Worm (Caenorhabditis elegans) whole organism, young adult: Measurements from ENCODE around the gene enu-3.2.

Experiments used
- D2030.7 ChIP-seq: fragments of 200-800 bp; sonication (Bioruptor generic); IDR thresholded peaks from 2 replicates; pipeline ENCODE4 v1.3.6; 2022; ENCODE audit warnings: missing genetic modification reagents, missing genetic modification characterization, missing compliant biosample characterization
- F23B12.7 ChIP-seq: sonication (generic microtip); optimal IDR thresholded peaks from 2 replicates; lab custom pipeline; 2017; ENCODE audit warnings: missing genetic modification characterization, mild to moderate bottlenecking, missing compliant biosample characterization, antibody characterized with exemption, moderate library complexity; ENCODE audit not compliant: insufficient read depth
- F33H1.4 ChIP-seq: fragments of 200-800 bp; sonication (Bioruptor generic); IDR thresholded peaks from 2 replicates; pipeline ENCODE4 v1.3.6; 2022; ENCODE audit warnings: missing genetic modification reagents, missing genetic modification characterization, missing compliant biosample characterization
- F37B4.10 ChIP-seq: fragments of 200-800 bp; sonication (Bioruptor generic); IDR thresholded peaks from 2 replicates; pipeline ENCODE4 v1.3.6; 2022; ENCODE audit warnings: missing genetic modification characterization, missing compliant biosample characterization
- F55B11.4 ChIP-seq: sonication (generic microtip); optimal IDR thresholded peaks from 2 replicates; lab custom pipeline; 2016; ENCODE audit warnings: missing compliant biosample characterization, missing genetic modification characterization, borderline replicate concordance; ENCODE audit not compliant: insufficient read depth
- Y53G8AR.9 ChIP-seq: fragments of 200-800 bp; sonication (Bioruptor generic); conservative IDR thresholded peaks from 2 replicates; pipeline ENCODE4 v1.3.6; 2022; ENCODE audit warnings: missing genetic modification reagents, missing genetic modification characterization, missing compliant biosample characterization
- Y67H2A.10 ChIP-seq: fragments of 200-800 bp; sonication (Bioruptor generic); conservative IDR thresholded peaks from 2 replicates; pipeline ENCODE4 v1.3.6; 2022; ENCODE audit warnings: missing genetic modification reagents, missing genetic modification characterization, missing compliant biosample characterization
- ama-1 ChIP-seq, 3 experiments: fragments of 150-350 bp in 1 of 3; sonication (generic microtip) in 2 of 3; optimal IDR thresholded peaks; 2 replicates each; lab custom pipeline; 2014 to 2018; ENCODE audit warnings: missing biosample characterization in 2 of 3, missing genetic modification characterization in 2 of 3, missing genetic modification reagents in 2 of 3
- aptf-2 ChIP-seq: fragments of 200-800 bp; sonication (Bioruptor generic); conservative IDR thresholded peaks from 2 replicates; pipeline ENCODE4 v1.3.6; 2022; ENCODE audit warnings: missing genetic modification reagents, missing genetic modification characterization, missing compliant biosample characterization
- attf-6 ChIP-seq: fragments of 200-800 bp; sonication (Bioruptor generic); IDR thresholded peaks from 2 replicates; pipeline ENCODE4 v1.3.6; 2022; ENCODE audit warnings: missing genetic modification reagents, missing genetic modification characterization, missing compliant biosample characterization
- bed-1 ChIP-seq: fragments of 200-800 bp; sonication (Bioruptor generic); IDR thresholded peaks from 2 replicates; pipeline ENCODE4 v1.3.6; 2022; ENCODE audit warnings: missing genetic modification reagents, missing genetic modification characterization, missing compliant biosample characterization
- ceh-100 ChIP-seq: fragments of 200-800 bp; sonication (Bioruptor generic); IDR thresholded peaks from 2 replicates; pipeline ENCODE4 v1.3.6; 2022; ENCODE audit warnings: missing genetic modification reagents, missing genetic modification characterization, missing compliant biosample characterization
- ceh-27 ChIP-seq: fragments of 200-800 bp; sonication (Bioruptor generic); optimal IDR thresholded peaks from 2 replicates; lab custom pipeline; 2018; ENCODE audit warnings: mild to moderate bottlenecking, missing genetic modification characterization, moderate library complexity, missing compliant biosample characterization
- ceh-91 ChIP-seq: fragments of 200-800 bp; sonication (Bioruptor generic); IDR thresholded peaks from 2 replicates; pipeline ENCODE4 v1.3.6; 2022; ENCODE audit warnings: missing genetic modification reagents, missing genetic modification characterization, missing compliant biosample characterization
- egl-18 ChIP-seq: fragments of 200-800 bp; sonication (Bioruptor generic); IDR thresholded peaks from 2 replicates; pipeline ENCODE4 v1.3.6; 2022; ENCODE audit warnings: missing genetic modification reagents, missing genetic modification characterization, missing compliant biosample characterization
- egrh-3 ChIP-seq: fragments of 200-800 bp; sonication (Bioruptor generic); IDR thresholded peaks from 2 replicates; pipeline ENCODE4 v1.3.6; 2022; ENCODE audit warnings: missing genetic modification reagents, missing genetic modification characterization, missing compliant biosample characterization
- fkh-3 ChIP-seq: sonication (generic microtip); optimal IDR thresholded peaks from 2 replicates; lab custom pipeline; 2016; ENCODE audit warnings: mild to moderate bottlenecking, missing genetic modification characterization, missing compliant biosample characterization
- gei-17 ChIP-seq: fragments of 200-800 bp; sonication (Bioruptor generic); optimal IDR thresholded peaks from 2 replicates; lab custom pipeline; 2018; ENCODE audit warnings: mild to moderate bottlenecking, missing genetic modification characterization, missing compliant biosample characterization
- hlh-12 ChIP-seq: sonication (generic microtip); optimal IDR thresholded peaks from 2 replicates; lab custom pipeline; 2016; ENCODE audit warnings: missing genetic modification characterization, missing compliant biosample characterization
- hmg-1.2 ChIP-seq: fragments of 200-800 bp; sonication (Bioruptor generic); IDR thresholded peaks from 2 replicates; pipeline ENCODE4 v1.3.6; 2022; ENCODE audit warnings: missing genetic modification reagents, missing genetic modification characterization, missing compliant biosample characterization
- hsf-1 ChIP-seq: fragments of 200-800 bp; sonication (Bioruptor generic); IDR thresholded peaks from 2 replicates; pipeline ENCODE4 v1.3.6; 2022; ENCODE audit warnings: missing genetic modification reagents, missing genetic modification characterization, missing compliant biosample characterization
- lin-40 ChIP-seq: sonication (generic microtip); optimal IDR thresholded peaks from 2 replicates; lab custom pipeline; 2016; ENCODE audit warnings: missing genetic modification characterization, mild to moderate bottlenecking, missing compliant biosample characterization, missing genotype, missing genetic modification reagents
- madf-10 ChIP-seq: sonication (generic microtip); optimal IDR thresholded peaks from 2 replicates; lab custom pipeline; 2016; ENCODE audit warnings: mild to moderate bottlenecking, missing genetic modification characterization, missing compliant biosample characterization
- madf-6 ChIP-seq: fragments of 200-800 bp; sonication (Bioruptor generic); IDR thresholded peaks from 2 replicates; pipeline ENCODE4 v1.3.6; 2022; ENCODE audit warnings: missing genetic modification reagents, missing genetic modification characterization, missing compliant biosample characterization
- madf-8 ChIP-seq: fragments of 200-800 bp; sonication (Bioruptor generic); conservative IDR thresholded peaks from 2 replicates; pipeline ENCODE4 v1.3.6; 2022; ENCODE audit warnings: missing genetic modification reagents, missing genetic modification characterization, missing compliant biosample characterization
- mcd-1 ChIP-seq: fragments of 200-800 bp; sonication (Bioruptor generic); IDR thresholded peaks from 2 replicates; pipeline ENCODE4 v1.3.6; 2022; ENCODE audit warnings: missing genetic modification reagents, missing genetic modification characterization, missing compliant biosample characterization
- mxl-1 ChIP-seq: sonication (generic microtip); optimal IDR thresholded peaks from 2 replicates; lab custom pipeline; 2016; ENCODE audit warnings: missing genetic modification characterization, missing compliant biosample characterization
- nfya-1 ChIP-seq: sonication (generic microtip); optimal IDR thresholded peaks from 2 replicates; lab custom pipeline; 2017; ENCODE audit warnings: antibody characterized with exemption, missing compliant biosample characterization, missing genetic modification characterization, borderline replicate concordance; ENCODE audit not compliant: insufficient read depth
- nfya-2 ChIP-seq: fragments of 200-800 bp; sonication (Bioruptor generic); IDR thresholded peaks from 2 replicates; pipeline ENCODE4 v1.3.6; 2022; ENCODE audit warnings: missing genetic modification reagents, missing genetic modification characterization, missing compliant biosample characterization
- pbrm-1 ChIP-seq: fragments of 200-800 bp; sonication (Bioruptor generic); IDR thresholded peaks from 2 replicates; pipeline ENCODE4 v1.3.6; 2022; ENCODE audit warnings: missing genetic modification reagents, missing genetic modification characterization, missing compliant biosample characterization
- rcor-1 ChIP-seq: fragments of 200-800 bp; sonication (Bioruptor generic); IDR thresholded peaks from 2 replicates; pipeline ENCODE4 v1.3.6; 2022; ENCODE audit warnings: missing genetic modification reagents, missing genetic modification characterization, missing compliant biosample characterization
- snpc-1.3 ChIP-seq: sonication (generic microtip); optimal IDR thresholded peaks from 2 replicates; lab custom pipeline; 2017; ENCODE audit warnings: missing genetic modification characterization, mild to moderate bottlenecking, missing compliant biosample characterization, antibody characterized with exemption, moderate library complexity, missing genotype, missing genetic modification reagents; ENCODE audit not compliant: insufficient read depth
- snpc-3.4 ChIP-seq: sonication (generic microtip); optimal IDR thresholded peaks from 2 replicates; lab custom pipeline; 2017; ENCODE audit warnings: missing genetic modification characterization, mild to moderate bottlenecking, missing compliant biosample characterization, antibody characterized with exemption, moderate library complexity, missing genotype, missing genetic modification reagents
- tbx-9 ChIP-seq: sonication (generic microtip); optimal IDR thresholded peaks from 2 replicates; lab custom pipeline; 2016; ENCODE audit warnings: borderline replicate concordance, missing genetic modification characterization, inconsistent platforms, missing compliant biosample characterization
- xnd-1 ChIP-seq: sonication (generic microtip); optimal IDR thresholded peaks from 2 replicates; lab custom pipeline; 2016; ENCODE audit warnings: missing genotype, missing genetic modification reagents, missing genetic modification characterization, missing compliant biosample characterization
- ztf-18 ChIP-seq: sonication (generic microtip); optimal IDR thresholded peaks from 2 replicates; lab custom pipeline; 2016; ENCODE audit warnings: missing genotype, mild to moderate bottlenecking, missing genetic modification characterization, missing compliant biosample characterization
- ztf-26 ChIP-seq: sonication (generic microtip); optimal IDR thresholded peaks from 2 replicates; lab custom pipeline; 2017; ENCODE audit warnings: missing genetic modification characterization, missing compliant biosample characterization
- ztf-28 ChIP-seq: fragments of 200-800 bp; sonication (Bioruptor generic); IDR thresholded peaks from 2 replicates; pipeline ENCODE4 v1.3.6; 2022; ENCODE audit warnings: missing genetic modification reagents, missing genetic modification characterization, missing compliant biosample characterization
- ztf-6 ChIP-seq: fragments of 200-800 bp; sonication (Bioruptor generic); IDR thresholded peaks from 2 replicates; pipeline ENCODE4 v1.3.6; 2022; ENCODE audit warnings: missing genetic modification reagents, missing genetic modification characterization, missing compliant biosample characterization

Gene enu-3.2

ce11 chrIII:4785131-4785530 is at the start of gene enu-3.2:
Gene enu-3.2 (minus strand): TSS chrIII:4785235.
- peak; percentile 35; the same call in 1 of the 2 replicates for TF ChIP-seq rcor-1
- TF ChIP-seq hmg-1.2: peak; percentile 26; the same call in 1 of the 2 replicates
- TF ChIP-seq ceh-91 (GFP tag; lab: Robert Waterston, UW): peak; percentile 27; the same call in 1 of the 2 replicates
- TF ChIP-seq ceh-100 (GFP tag; lab: Robert Waterston, UW): peak; percentile 20; the same call in 1 of the 2 replicates
- peak; percentile 70 for TF ChIP-seq pbrm-1 (GFP tag; lab: Robert Waterston, UW)
- TF ChIP-seq F33H1.4 (GFP tag; lab: Robert Waterston, UW): peak; percentile 64
- peak; percentile 55 for TF ChIP-seq D2030.7 (GFP tag; lab: Robert Waterston, UW)
- TF ChIP-seq xnd-1: peak; percentile 40
- 0 out of 2 replicates have a peak, but pooled peaks have one; percentile 9 for TF ChIP-seq Y53G8AR.9 (GFP tag; lab: Robert Waterston, UW)
- TF ChIP-seq madf-8 (GFP tag; lab: Robert Waterston, UW): peak; percentile 33; the same call in 1 of the 2 replicates
- 0 out of 2 replicates have a peak, but pooled peaks have one; percentile 33 for TF ChIP-seq aptf-2 (GFP tag; lab: Robert Waterston, UW)
- peak; percentile 49; the same call in 1 of the 2 replicates for TF ChIP-seq madf-6
- peak; percentile 53 for TF ChIP-seq mcd-1 (GFP tag; lab: Robert Waterston, UW)

- TF ChIP-seq F23B12.7: no peak
- no peak for TF ChIP-seq Y67H2A.10 (GFP tag; lab: Robert Waterston, UW)
- no peak for TF ChIP-seq ceh-27 (GFP tag; lab: Kevin White, UChicago)
- TF ChIP-seq ama-1 (optimal IDR thresholded peaks at IDR 0.05; lab: Kevin White, UChicago): no peak
- no peak for TF ChIP-seq ama-1 (GFP tag; optimal IDR thresholded peaks at IDR 0.05; lab: Kevin White, UChicago)
- TF ChIP-seq, all 124 proteins: peak for 0
Observed at ce11 chrIII:4830207-4830606, 45.2 kb upstream of the enu-3.2 start, which contains the start of gene nspd-9. Gene nspd-9 (minus strand): TSS chrIII:4830307.

- TF ChIP-seq F23B12.7 (no peak), attf-6 (no peak), lin-40 (no peak), nfya-1 (tag; lab: Kevin White, UChicago) (no peak), snpc-1.3 (no peak), fkh-3 (no peak), F55B11.4 (tag; lab: Kevin White, UChicago) (no peak), mxl-1 (tag; lab: Kevin White, UChicago) (no peak), F37B4.10 (no peak)
- TF ChIP-seq, all 124 proteins: peak for 0
Observed at ce11 chrIII:4829440-4829839, 44.4 kb upstream of the enu-3.2 start, which contains the start of gene F26A1.9. Gene F26A1.9 (minus strand): TSS chrIII:4829540.

ce11 chrIII:4826606-4827005 is 41.6 kb upstream of the enu-3.2 start, which contains the start of gene F26A1.3:
Gene F26A1.3 (plus strand): TSS chrIII:4826906.
- TF ChIP-seq egrh-3 (no peak), nfya-2 (GFP tag; lab: Robert Waterston, UW) (no peak), F55B11.4 (tag; lab: Kevin White, UChicago) (no peak), madf-6 (no peak), snpc-3.4 (tag; lab: Kevin White, UChicago) (no peak), F37B4.10 (no peak), gei-17 (GFP tag; lab: Kevin White, UChicago) (no peak), bed-1 (GFP tag; lab: Robert Waterston, UW) (no peak), hlh-12 (tag; lab: Kevin White, UChicago) (no peak), ztf-18 (tag; lab: Kevin White, UChicago) (no peak), ztf-28 (GFP tag; lab: Robert Waterston, UW) (no peak), fkh-3 (no peak), ztf-6 (no peak), ztf-26 (tag; lab: Kevin White, UChicago) (no peak), tbx-9 (no peak), madf-10 (no peak), egl-18 (GFP tag; lab: Robert Waterston, UW) (no peak), hsf-1 (GFP tag; lab: Robert Waterston, UW) (no peak)
- TF ChIP-seq, all 124 proteins: peak for 0
